Worm (Caenorhabditis elegans) whole organism, late embryonic: ENCODE data around the gene ZK1248.17.

Experiments used
- C08G9.2 ChIP-seq: sonication (generic microtip); optimal IDR thresholded peaks from 2 replicates; lab custom pipeline; 2016; ENCODE audit warnings: mild to moderate bottlenecking, missing genetic modification characterization, moderate library complexity, missing compliant biosample characterization
- C38D4.7 ChIP-seq: fragments of 200-800 bp; sonication (Bioruptor generic); optimal IDR thresholded peaks from 2 replicates; lab custom pipeline; 2018; ENCODE audit warnings: mild to moderate bottlenecking, missing genetic modification characterization, moderate library complexity, missing compliant biosample characterization
- F13H6.1 ChIP-seq: sonication (generic microtip); optimal IDR thresholded peaks from 2 replicates; lab custom pipeline; 2016; ENCODE audit warnings: missing genetic modification characterization, missing compliant biosample characterization
- K09A11.1 ChIP-seq: sonication (generic microtip); optimal IDR thresholded peaks from 2 replicates; lab custom pipeline; 2017; ENCODE audit warnings: antibody characterized with exemption, mild to moderate bottlenecking, missing genetic modification characterization, missing compliant biosample characterization; ENCODE audit not compliant: insufficient read depth
- Y22D7AL.16 ChIP-seq: sonication (generic microtip); optimal IDR thresholded peaks from 2 replicates; lab custom pipeline; 2016; ENCODE audit warnings: missing genetic modification characterization, missing compliant biosample characterization
- ahr-1 ChIP-seq: sonication (generic microtip); optimal IDR thresholded peaks from 2 replicates; lab custom pipeline; 2016; ENCODE audit warnings: missing genetic modification characterization, missing compliant biosample characterization
- ceh-14 ChIP-seq: sonication (generic microtip); optimal IDR thresholded peaks from 2 replicates; lab custom pipeline; 2016; ENCODE audit warnings: missing genotype, missing genetic modification characterization, missing compliant biosample characterization
- ceh-30 ChIP-seq: fragments of 150-350 bp; optimal IDR thresholded peaks from 2 replicates; lab custom pipeline; 2014; ENCODE audit warnings: missing biosample characterization, missing genetic modification characterization
- ceh-34 ChIP-seq: sonication (generic microtip); optimal IDR thresholded peaks from 2 replicates; lab custom pipeline; 2016; ENCODE audit warnings: mild to moderate bottlenecking, missing genetic modification characterization, missing compliant biosample characterization
- ceh-9 ChIP-seq: sonication (generic microtip); optimal IDR thresholded peaks from 2 replicates; lab custom pipeline; 2016; ENCODE audit warnings: mild to moderate bottlenecking, missing genetic modification characterization, inconsistent platforms, missing compliant biosample characterization
- che-1 ChIP-seq: sonication (generic microtip); optimal IDR thresholded peaks from 2 replicates; lab custom pipeline; 2016; ENCODE audit warnings: mild to moderate bottlenecking, missing genetic modification characterization, missing compliant biosample characterization
- dmd-4 ChIP-seq: sonication (generic microtip); optimal IDR thresholded peaks from 2 replicates; lab custom pipeline; 2016; ENCODE audit warnings: borderline replicate concordance, missing genetic modification characterization, missing compliant biosample characterization
- elt-2 ChIP-seq: sonication (generic microtip); optimal IDR thresholded peaks from 2 replicates; lab custom pipeline; 2016; ENCODE audit warnings: missing genetic modification reagents, missing genetic modification characterization, missing compliant biosample characterization
- elt-4 ChIP-seq: sonication (generic microtip); optimal IDR thresholded peaks from 2 replicates; lab custom pipeline; 2016; ENCODE audit warnings: missing genetic modification characterization, missing compliant biosample characterization
- ets-4 ChIP-seq: sonication (generic microtip); optimal IDR thresholded peaks from 2 replicates; lab custom pipeline; 2016; ENCODE audit warnings: missing genetic modification characterization, missing compliant biosample characterization
- eyg-1 ChIP-seq: sonication (generic microtip); optimal IDR thresholded peaks from 2 replicates; lab custom pipeline; 2016; ENCODE audit warnings: missing genotype, missing genetic modification characterization, missing compliant biosample characterization
- fax-1 ChIP-seq: sonication (generic microtip); optimal IDR thresholded peaks from 2 replicates; lab custom pipeline; 2016; ENCODE audit warnings: missing genotype, missing genetic modification characterization, missing compliant biosample characterization
- fkh-10 ChIP-seq: fragments of 150-350 bp; optimal IDR thresholded peaks from 2 replicates; lab custom pipeline; 2014; ENCODE audit warnings: missing biosample characterization, missing genetic modification reagents, missing genetic modification characterization
- gmeb-2 ChIP-seq: sonication (generic microtip); optimal IDR thresholded peaks from 2 replicates; lab custom pipeline; 2016; ENCODE audit warnings: missing genetic modification characterization, inconsistent platforms, missing compliant biosample characterization
- hlh-13 ChIP-seq: fragments of 200-800 bp; sonication (Bioruptor generic); optimal IDR thresholded peaks from 2 replicates; lab custom pipeline; 2018; ENCODE audit warnings: mild to moderate bottlenecking, missing genetic modification characterization, missing compliant biosample characterization
- hlh-30 ChIP-seq: sonication (generic microtip); optimal IDR thresholded peaks from 2 replicates; lab custom pipeline; 2017; ENCODE audit warnings: antibody characterized with exemption, missing genetic modification characterization, missing compliant biosample characterization; ENCODE audit not compliant: insufficient read depth
- lim-6 ChIP-seq: sonication (generic microtip); optimal IDR thresholded peaks from 2 replicates; lab custom pipeline; 2016; ENCODE audit warnings: missing genetic modification characterization, missing compliant biosample characterization
- nhr-11 ChIP-seq: fragments of 150-350 bp; optimal IDR thresholded peaks from 2 replicates; lab custom pipeline; 2014; ENCODE audit warnings: missing biosample characterization, missing genetic modification characterization
- npax-4 ChIP-seq: sonication (generic microtip); optimal IDR thresholded peaks from 2 replicates; lab custom pipeline; 2016; ENCODE audit warnings: missing genetic modification characterization, missing compliant biosample characterization
- odd-2 ChIP-seq: sonication (generic microtip); optimal IDR thresholded peaks from 2 replicates; lab custom pipeline; 2017; ENCODE audit warnings: antibody characterized with exemption, mild to moderate bottlenecking, missing genetic modification characterization, missing compliant biosample characterization
- pax-1 ChIP-seq: fragments of 150-350 bp; optimal IDR thresholded peaks from 2 replicates; lab custom pipeline; 2014; ENCODE audit warnings: missing biosample characterization, missing genetic modification characterization
- pha-2 ChIP-seq: sonication (generic microtip); optimal IDR thresholded peaks from 2 replicates; lab custom pipeline; 2017; ENCODE audit warnings: mild to moderate bottlenecking, missing genetic modification characterization, missing compliant biosample characterization
- pha-4 ChIP-seq: fragments of 150-350 bp; optimal IDR thresholded peaks from 2 replicates; lab custom pipeline; 2018; ENCODE audit warnings: missing biosample characterization, missing genetic modification reagents, missing genetic modification characterization
- pqm-1 ChIP-seq: sonication (generic microtip); optimal IDR thresholded peaks from 2 replicates; lab custom pipeline; 2016; ENCODE audit warnings: missing genetic modification characterization, missing compliant biosample characterization
- pros-1 ChIP-seq: fragments of 150-350 bp; optimal IDR thresholded peaks from 2 replicates; lab custom pipeline; 2014; ENCODE audit warnings: missing biosample characterization, missing genetic modification reagents, missing genetic modification characterization
- sox-4 ChIP-seq: sonication (generic microtip); optimal IDR thresholded peaks from 2 replicates; lab custom pipeline; 2017; ENCODE audit warnings: mild to moderate bottlenecking, missing genetic modification characterization, inconsistent platforms, missing compliant biosample characterization
- syd-9 ChIP-seq: sonication (generic microtip); optimal IDR thresholded peaks from 2 replicates; lab custom pipeline; 2016; ENCODE audit warnings: mild to moderate bottlenecking, missing genetic modification characterization, moderate library complexity, missing compliant biosample characterization
- ttx-3 ChIP-seq: sonication (generic microtip); optimal IDR thresholded peaks from 2 replicates; lab custom pipeline; 2016; ENCODE audit warnings: missing genetic modification reagents, missing genetic modification characterization, missing compliant biosample characterization
- unc-3 ChIP-seq, 2 experiments: fragments of 200-800 bp in 1 of 2; sonication (Bioruptor generic) in 1 of 2; sonication (generic microtip) in 1 of 2; conservative IDR thresholded peaks in 1 of 2; optimal IDR thresholded peaks in 1 of 2; 2 replicates each; pipeline versions ENCODE4 v1.3.6 to Lab custom; 2016 to 2022; ENCODE audit warnings: missing compliant biosample characterization in 2 of 2, missing genetic modification characterization in 2 of 2, missing genetic modification reagents in 1 of 2
- unc-55 ChIP-seq: sonication (generic microtip); optimal IDR thresholded peaks from 2 replicates; lab custom pipeline; 2017; ENCODE audit warnings: missing biosample characterization, missing genetic modification reagents, missing genetic modification characterization
- zip-5 ChIP-seq: sonication (generic microtip); optimal IDR thresholded peaks from 2 replicates; lab custom pipeline; 2016; ENCODE audit warnings: missing genetic modification characterization, missing compliant biosample characterization
- ztf-16 ChIP-seq: sonication (generic microtip); optimal IDR thresholded peaks from 2 replicates; lab custom pipeline; 2017; ENCODE audit warnings: missing genetic modification characterization, missing compliant biosample characterization

Gene ZK1248.17

DNA sequence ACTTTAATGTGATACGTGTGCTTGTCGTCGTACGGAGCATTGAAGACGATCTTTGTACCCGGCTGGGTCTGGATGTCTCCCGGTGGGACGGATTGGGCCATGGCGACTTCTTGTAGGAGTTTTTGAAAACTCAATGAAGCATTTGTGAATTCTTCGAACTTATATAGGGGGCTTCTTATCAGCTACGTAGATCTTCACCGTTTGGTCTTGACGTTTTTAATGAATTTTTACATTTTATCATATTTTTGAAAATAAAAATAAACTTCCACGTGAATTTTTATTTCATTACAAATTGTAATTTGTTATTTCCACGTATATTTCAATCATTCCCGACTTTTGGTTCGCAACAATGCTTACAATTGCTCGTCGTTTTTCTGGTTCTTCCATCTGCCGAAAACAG, 35.1 kb downstream of the ZK1248.17 start, which contains the start of the genes msp-64 and ZK1248.5:
Gene msp-64 (minus strand): TSS at position 101 of the 400 bp plus-strand sequence.
Gene ZK1248.5 (plus strand): TSS at position 285 of the 400 bp plus-strand sequence.
- no peak for TF ChIP-seq ttx-3
- TF ChIP-seq unc-3 (GFP tag; conservative IDR thresholded peaks at IDR 0.05; lab: Robert Waterston, UW), result no peak
- TF ChIP-seq unc-3 (tag; optimal IDR thresholded peaks at IDR 0.05; lab: Kevin White, UChicago), result no peak
- TF ChIP-seq hlh-13 (GFP tag; lab: Kevin White, UChicago), result no peak
- TF ChIP-seq C08G9.2 (tag; lab: Kevin White, UChicago), result no peak
- TF ChIP-seq lim-6 (tag; lab: Kevin White, UChicago), result no peak
- TF ChIP-seq odd-2 (tag; lab: Kevin White, UChicago), result no peak
- no peak for TF ChIP-seq K09A11.1 (tag; lab: Kevin White, UChicago)

DNA sequence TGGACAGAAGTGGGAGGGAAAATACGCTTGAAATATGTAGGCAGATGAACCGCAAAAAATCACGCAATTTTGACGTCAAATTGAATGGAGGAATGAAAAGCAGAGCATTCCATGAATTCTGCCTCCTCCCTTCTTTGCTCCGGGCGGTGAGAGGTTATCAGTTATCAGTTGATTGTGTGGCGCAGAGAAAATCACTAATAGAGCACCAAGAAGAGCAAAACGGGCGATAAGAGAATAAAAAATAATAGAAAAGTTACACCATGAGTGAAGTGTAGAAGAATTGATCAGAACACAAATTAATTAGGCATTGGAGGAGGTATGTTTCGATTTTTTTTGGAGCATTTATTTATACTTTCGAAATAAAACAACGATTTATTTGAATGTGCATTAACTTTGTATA, 38.8 kb downstream of the ZK1248.17 start:
- no peak for TF ChIP-seq ceh-9
- TF ChIP-seq pros-1 (tag; lab: Kevin White, UChicago), result no peak
- TF ChIP-seq unc-3 (GFP tag; conservative IDR thresholded peaks at IDR 0.05; lab: Robert Waterston, UW), result no peak
- TF ChIP-seq unc-3 (tag; optimal IDR thresholded peaks at IDR 0.05; lab: Kevin White, UChicago), result no peak
- no peak for TF ChIP-seq pha-4
- TF ChIP-seq gmeb-2, result no peak
- no peak for TF ChIP-seq ets-4 (tag; lab: Kevin White, UChicago)

DNA sequence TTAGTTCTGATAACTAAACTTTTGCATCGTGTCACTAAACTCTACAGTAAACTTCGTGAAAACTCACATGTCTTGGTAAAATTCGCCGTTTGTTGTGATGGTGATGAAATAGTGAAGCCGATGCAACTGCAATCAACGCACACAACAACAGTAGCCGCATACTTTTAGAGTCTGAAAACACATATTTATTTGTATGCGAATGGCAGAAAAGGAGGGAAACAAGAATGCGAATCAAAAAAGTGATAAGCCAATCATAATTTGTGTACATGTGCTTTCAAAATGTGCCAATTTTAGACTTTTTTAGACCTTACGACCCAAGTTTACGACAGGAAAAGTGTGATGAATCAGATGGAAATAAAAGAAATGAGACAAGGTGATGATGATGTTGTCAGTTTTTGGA, 40.0 kb downstream of the ZK1248.17 start, which contains the start of gene K05F1.10:
Gene K05F1.10 (minus strand): TSS at position 171 of the 400 bp plus-strand sequence.
- TF ChIP-seq ttx-3 (no peak), eyg-1 (tag; lab: Kevin White, UChicago) (no peak), odd-2 (tag; lab: Kevin White, UChicago) (no peak), C38D4.7 (GFP tag; lab: Kevin White, UChicago) (no peak), ceh-30 (tag; lab: Kevin White, UChicago) (no peak), syd-9 (tag; lab: Kevin White, UChicago) (no peak), elt-2 (tag; lab: Kevin White, UChicago) (no peak), ceh-14 (tag; lab: Kevin White, UChicago) (no peak), fax-1 (no peak), unc-55 (no peak), hlh-13 (GFP tag; lab: Kevin White, UChicago) (no peak), F13H6.1 (tag; lab: Kevin White, UChicago) (no peak)

DNA sequence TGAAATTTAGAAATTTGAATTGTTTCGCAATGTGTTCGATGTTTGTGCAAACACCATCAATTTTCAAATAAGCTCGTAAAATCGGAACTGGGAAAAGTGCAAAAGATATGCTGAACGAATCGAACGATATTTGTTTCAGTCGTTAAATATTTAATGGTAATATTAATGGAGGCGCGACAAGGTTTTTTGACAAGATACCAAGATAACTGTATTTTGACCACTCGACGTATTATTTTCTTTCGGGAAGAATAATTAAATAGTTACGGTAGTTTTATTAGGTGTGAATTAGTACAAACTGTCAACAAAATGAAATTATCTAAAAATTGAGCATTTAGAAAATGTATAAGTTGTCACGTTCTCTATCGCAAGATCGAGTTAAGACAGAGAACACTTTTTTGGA, 41.1 kb downstream of the ZK1248.17 start:
- TF ChIP-seq ztf-16 (tag; lab: Kevin White, UChicago), result no peak
- TF ChIP-seq npax-4, result no peak
- TF ChIP-seq ceh-34 (tag; lab: Kevin White, UChicago), result no peak
- TF ChIP-seq nhr-11 (tag; lab: Kevin White, UChicago), result no peak
- TF ChIP-seq elt-4 (tag; lab: Kevin White, UChicago), result no peak
- no peak for TF ChIP-seq zip-5 (tag; lab: Kevin White, UChicago)
- no peak for TF ChIP-seq F13H6.1 (tag; lab: Kevin White, UChicago)
- no peak for TF ChIP-seq pha-2
- TF ChIP-seq ttx-3, result no peak
- TF ChIP-seq Y22D7AL.16 (tag; lab: Kevin White, UChicago), result no peak

DNA sequence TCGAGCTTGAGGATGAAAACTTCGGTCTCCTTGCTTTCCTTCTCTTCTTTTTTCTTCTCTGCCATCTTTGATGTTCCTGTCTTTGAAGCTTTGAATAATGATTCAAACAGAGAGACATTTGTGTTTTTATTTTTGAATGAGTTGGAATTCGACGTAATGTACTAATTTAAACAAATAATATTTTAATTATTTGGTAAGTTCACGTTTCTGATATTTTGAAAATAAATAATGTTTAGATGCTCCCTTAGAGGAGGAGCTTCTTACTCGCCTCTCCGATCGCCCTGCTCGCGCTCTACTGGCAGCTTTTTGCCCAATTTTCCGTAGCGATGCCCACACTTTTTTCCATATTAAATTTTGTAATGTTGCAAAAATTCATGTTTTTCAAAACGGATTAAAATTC, 44.3 kb downstream of the ZK1248.17 start, which contains the start of the genes K05F1.9 and K05F1.1:
Gene K05F1.9 (minus strand): TSS at position 101 of the 400 bp plus-strand sequence.
Gene K05F1.1 (plus strand): TSS at position 308 of the 400 bp plus-strand sequence.
- TF ChIP-seq gmeb-2 (no peak), unc-55 (no peak), pha-4 (no peak), ahr-1 (no peak), pros-1 (tag; lab: Kevin White, UChicago) (no peak)

DNA sequence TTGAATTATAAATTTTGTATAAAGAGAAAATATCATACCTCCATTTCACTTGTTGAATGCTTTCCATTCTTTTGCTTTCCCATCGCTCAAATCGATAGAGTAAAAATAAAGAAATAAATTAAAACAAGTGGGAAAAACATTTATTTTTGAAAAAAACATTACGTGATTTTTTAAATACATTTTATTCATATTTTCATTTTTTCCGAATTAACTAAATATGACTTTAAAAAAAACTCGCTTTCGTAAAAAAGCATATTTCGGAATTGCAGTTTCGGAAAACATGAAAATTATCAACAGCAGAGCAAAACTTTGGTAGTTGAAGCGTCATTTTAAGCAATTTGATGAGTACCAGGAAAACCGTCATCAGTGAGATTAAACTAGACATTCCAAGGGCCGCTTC, 45.8 kb downstream of the ZK1248.17 start, which contains the start of gene K05F1.8:
Gene K05F1.8 (minus strand): TSS at position 101 of the 400 bp plus-strand sequence.
- TF ChIP-seq pax-1 (tag; lab: Kevin White, UChicago) (no peak), nhr-11 (tag; lab: Kevin White, UChicago) (no peak), che-1 (tag; lab: Kevin White, UChicago) (no peak), pros-1 (tag; lab: Kevin White, UChicago) (no peak), ceh-14 (tag; lab: Kevin White, UChicago) (no peak), fkh-10 (GFP tag; lab: Kevin White, UChicago) (no peak), pqm-1 (tag; lab: Kevin White, UChicago) (no peak), eyg-1 (tag; lab: Kevin White, UChicago) (no peak), hlh-30 (tag; lab: Kevin White, UChicago) (no peak), sox-4 (tag; lab: Kevin White, UChicago) (no peak), dmd-4 (no peak)
